Worm (Caenorhabditis elegans): ENCODE results near the gene C29E4.9.

- TF ChIP-seq T22C8.4 (GFP tag; IDR thresholded peaks at IDR 0.05) (no peak), ref-1 (GFP tag; conservative IDR thresholded peaks at IDR 0.05) (no peak)
Measured at ce11 chrIII:7981938-7982337, 25.1 kb upstream of the C29E4.9 start.

Measured in whole organism, midembryonic.